Worm (Caenorhabditis elegans) whole organism, mixed stage, embryonic: Measurements from ENCODE around the gene R02D5.7.

Source experiments
- M03D4.4 ChIP-seq: sonication (generic microtip); optimal IDR thresholded peaks from 2 replicates; lab custom pipeline; 2017; ENCODE audit warnings: mild to moderate bottlenecking, missing genetic modification characterization, missing compliant biosample characterization
- bed-3 ChIP-seq: fragments of 200-800 bp; sonication (Bioruptor generic); optimal IDR thresholded peaks from 3 replicates; lab custom pipeline; 2018; ENCODE audit warnings: mild to moderate bottlenecking, missing genetic modification characterization, moderate library complexity, missing compliant biosample characterization
- blmp-1 ChIP-seq: fragments of 150-350 bp; optimal IDR thresholded peaks from 2 replicates; lab custom pipeline; 2014; ENCODE audit warnings: missing biosample characterization, missing genetic modification characterization
- ceh-39 ChIP-seq: fragments of 150-350 bp; optimal IDR thresholded peaks from 2 replicates; lab custom pipeline; 2014; ENCODE audit warnings: missing biosample characterization, missing genetic modification characterization
- ceh-43 ChIP-seq: fragments of 200-800 bp; sonication (Bioruptor generic); optimal IDR thresholded peaks from 2 replicates; lab custom pipeline; 2018; ENCODE audit warnings: mild to moderate bottlenecking, missing genetic modification characterization, moderate library complexity, missing compliant biosample characterization
- ceh-83 ChIP-seq: fragments of 200-800 bp; sonication (Bioruptor generic); optimal IDR thresholded peaks from 2 replicates; lab custom pipeline; 2018; ENCODE audit warnings: mild to moderate bottlenecking, missing genetic modification characterization, missing compliant biosample characterization
- ces-1 ChIP-seq: fragments of 150-350 bp; optimal IDR thresholded peaks from 2 replicates; lab custom pipeline; 2014; ENCODE audit warnings: missing biosample characterization, missing genetic modification reagents, missing genetic modification characterization
- cnd-1 ChIP-seq: fragments of 200-800 bp; sonication (Bioruptor generic); optimal IDR thresholded peaks from 2 replicates; lab custom pipeline; 2018; ENCODE audit warnings: mild to moderate bottlenecking, missing genetic modification characterization, missing compliant biosample characterization
- drap-1 ChIP-seq: fragments of 200-800 bp; sonication (Bioruptor generic); optimal IDR thresholded peaks from 3 replicates; lab custom pipeline; 2018; ENCODE audit warnings: mild to moderate bottlenecking, missing genetic modification characterization, missing compliant biosample characterization
- elt-1 ChIP-seq: sonication (generic microtip); optimal IDR thresholded peaks from 2 replicates; lab custom pipeline; 2017; ENCODE audit warnings: missing genetic modification characterization, mild to moderate bottlenecking, missing compliant biosample characterization, antibody characterized with exemption, moderate library complexity, borderline replicate concordance; ENCODE audit not compliant: insufficient read depth
- elt-3 ChIP-seq: fragments of 150-350 bp; optimal IDR thresholded peaks from 2 replicates; lab custom pipeline; 2014; ENCODE audit warnings: missing biosample characterization, missing genetic modification characterization
- flh-1 ChIP-seq: fragments of 200-800 bp; sonication (Bioruptor generic); optimal IDR thresholded peaks from 2 replicates; lab custom pipeline; 2018; ENCODE audit warnings: mild to moderate bottlenecking, missing genetic modification characterization, moderate library complexity, missing compliant biosample characterization
- ham-2 ChIP-seq: fragments of 200-800 bp; sonication (Bioruptor generic); optimal IDR thresholded peaks from 2 replicates; lab custom pipeline; 2018; ENCODE audit warnings: mild to moderate bottlenecking, missing genetic modification characterization, missing compliant biosample characterization
- hlh-1 ChIP-seq: fragments of 150-350 bp; optimal IDR thresholded peaks from 2 replicates; lab custom pipeline; 2014; ENCODE audit warnings: missing biosample characterization, missing genetic modification reagents, missing genetic modification characterization
- lin-13 ChIP-seq: fragments of 150-350 bp; optimal IDR thresholded peaks from 2 replicates; lab custom pipeline; 2014; ENCODE audit warnings: missing biosample characterization, missing genetic modification characterization
- lin-32 ChIP-seq: fragments of 200-800 bp; sonication (Bioruptor generic); optimal IDR thresholded peaks from 2 replicates; lab custom pipeline; 2018; ENCODE audit warnings: mild to moderate bottlenecking, missing genetic modification characterization, missing compliant biosample characterization
- lsy-2 ChIP-seq: fragments of 150-350 bp; optimal IDR thresholded peaks from 2 replicates; lab custom pipeline; 2014; ENCODE audit warnings: missing biosample characterization, missing genetic modification characterization
- mep-1 ChIP-seq: fragments of 150-350 bp; optimal IDR thresholded peaks from 2 replicates; lab custom pipeline; 2017; ENCODE audit warnings: missing biosample characterization, missing genetic modification reagents, missing genetic modification characterization, inconsistent platforms
- mls-2 ChIP-seq: sonication (generic microtip); optimal IDR thresholded peaks from 2 replicates; lab custom pipeline; 2016; ENCODE audit warnings: mild to moderate bottlenecking, missing genetic modification characterization, moderate library complexity, missing compliant biosample characterization
- nhr-12 ChIP-seq: fragments of 150-350 bp; optimal IDR thresholded peaks from 2 replicates; lab custom pipeline; 2014; ENCODE audit warnings: missing biosample characterization, missing genetic modification characterization
- nhr-2 ChIP-seq: fragments of 150-350 bp; optimal IDR thresholded peaks from 2 replicates; lab custom pipeline; 2014; ENCODE audit warnings: missing biosample characterization, missing genetic modification characterization
- nhr-237 ChIP-seq: fragments of 150-350 bp; optimal IDR thresholded peaks from 2 replicates; lab custom pipeline; 2014; ENCODE audit warnings: missing biosample characterization, missing genetic modification characterization
- nhr-28 ChIP-seq: fragments of 150-350 bp; optimal IDR thresholded peaks from 2 replicates; lab custom pipeline; 2014; ENCODE audit warnings: missing biosample characterization, missing genetic modification characterization
- nhr-76 ChIP-seq: sonication (generic microtip); optimal IDR thresholded peaks from 2 replicates; lab custom pipeline; 2017; ENCODE audit warnings: missing biosample characterization, missing genetic modification characterization
- sem-2 ChIP-seq: fragments of 200-800 bp; sonication (Bioruptor generic); optimal IDR thresholded peaks from 2 replicates; lab custom pipeline; 2018; ENCODE audit warnings: mild to moderate bottlenecking, missing genetic modification characterization, missing compliant biosample characterization
- snpc-4 ChIP-seq: fragments of 150-350 bp; optimal IDR thresholded peaks from 2 replicates; lab custom pipeline; 2014; ENCODE audit warnings: missing biosample characterization, missing genetic modification characterization
- sptf-1 ChIP-seq: sonication (generic microtip); optimal IDR thresholded peaks from 2 replicates; lab custom pipeline; 2017; ENCODE audit warnings: mild to moderate bottlenecking, missing genetic modification characterization, moderate library complexity, missing compliant biosample characterization
- tbx-8 ChIP-seq: fragments of 200-800 bp; sonication (Bioruptor generic); optimal IDR thresholded peaks from 2 replicates; lab custom pipeline; 2018; ENCODE audit warnings: mild to moderate bottlenecking, missing genetic modification characterization, moderate library complexity, missing compliant biosample characterization
- unc-120 ChIP-seq: sonication (generic microtip); optimal IDR thresholded peaks from 2 replicates; lab custom pipeline; 2017; ENCODE audit warnings: missing genetic modification characterization, missing compliant biosample characterization; ENCODE audit not compliant: poor library complexity, severe bottlenecking
- unc-39 ChIP-seq: fragments of 150-350 bp; optimal IDR thresholded peaks from 2 replicates; lab custom pipeline; 2014; ENCODE audit warnings: missing biosample characterization, missing genetic modification characterization
- unc-62 ChIP-seq: fragments of 150-350 bp; optimal IDR thresholded peaks from 2 replicates; lab custom pipeline; 2014; ENCODE audit warnings: missing biosample characterization, missing genetic modification reagents, missing genetic modification characterization
- ztf-11 ChIP-seq: fragments of 150-350 bp; optimal IDR thresholded peaks from 2 replicates; lab custom pipeline; 2014; ENCODE audit warnings: missing biosample characterization, missing genetic modification characterization

Gene R02D5.7

ce11 chrV:14481987-14482386 lies 686 bp upstream of the R02D5.7 start, which contains the start of gene R02D5.10:
Gene R02D5.10 (plus strand): TSS chrV:14482287.
- TF ChIP-seq lin-13, result no peak
- no peak for TF ChIP-seq cnd-1 (tag; lab: Kevin White, UChicago)
- TF ChIP-seq ces-1 (GFP tag; lab: Kevin White, UChicago), result no peak
- TF ChIP-seq lsy-2 (tag; lab: Kevin White, UChicago), result no peak
- no peak for TF ChIP-seq elt-1 (tag; lab: Kevin White, UChicago)
- no peak for TF ChIP-seq mep-1
- no peak for TF ChIP-seq nhr-2 (tag; lab: Kevin White, UChicago)
- TF ChIP-seq nhr-76, result no peak
- TF ChIP-seq mls-2, result no peak
- TF ChIP-seq sem-2 (GFP tag; lab: Kevin White, UChicago), result no peak
- TF ChIP-seq bed-3 (GFP tag; lab: Kevin White, UChicago), result no peak
- TF ChIP-seq M03D4.4, result no peak
- no peak for TF ChIP-seq flh-1 (GFP tag; lab: Kevin White, UChicago)
- no peak for TF ChIP-seq unc-62 (GFP tag; lab: Kevin White, UChicago)
- no peak for TF ChIP-seq tbx-8 (GFP tag; lab: Kevin White, UChicago)
- TF ChIP-seq hlh-1 (tag; lab: Kevin White, UChicago), result no peak
- TF ChIP-seq nhr-28 (tag; lab: Kevin White, UChicago), result no peak

DNA sequence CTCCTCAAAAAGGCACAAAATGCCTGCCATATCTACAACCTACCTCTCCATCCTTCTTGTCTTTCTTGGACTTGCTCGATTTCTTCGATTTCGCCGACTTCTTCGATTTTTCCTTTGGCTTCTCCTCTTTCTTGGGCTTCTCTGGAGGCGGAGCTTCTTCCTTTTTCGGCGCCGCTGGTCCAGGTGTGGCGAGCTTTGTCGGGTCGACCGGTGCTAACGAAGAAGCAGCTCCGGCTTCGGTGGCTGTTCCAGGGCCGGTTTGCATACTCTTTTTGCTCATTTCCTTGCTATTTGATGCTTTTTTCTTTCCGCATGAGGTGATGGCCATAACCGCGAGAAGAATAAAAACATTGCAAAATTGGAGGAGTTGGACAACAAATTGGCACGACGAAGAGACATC lies 768 bp downstream of the R02D5.7 start:
- TF ChIP-seq elt-1 (tag; lab: Kevin White, UChicago), result no peak
- TF ChIP-seq nhr-2 (tag; lab: Kevin White, UChicago), result no peak
- TF ChIP-seq ces-1 (GFP tag; lab: Kevin White, UChicago), result no peak
- TF ChIP-seq lsy-2 (tag; lab: Kevin White, UChicago), result no peak
- no peak for TF ChIP-seq M03D4.4
- TF ChIP-seq snpc-4 (tag; lab: Kevin White, UChicago), result no peak
- no peak for TF ChIP-seq mls-2
- no peak for TF ChIP-seq nhr-76
- TF ChIP-seq ceh-39 (tag; lab: Kevin White, UChicago), result no peak
- no peak for TF ChIP-seq tbx-8 (GFP tag; lab: Kevin White, UChicago)
- TF ChIP-seq ztf-11 (tag; lab: Kevin White, UChicago), result no peak
- TF ChIP-seq sptf-1 (tag; lab: Kevin White, UChicago), result no peak

DNA sequence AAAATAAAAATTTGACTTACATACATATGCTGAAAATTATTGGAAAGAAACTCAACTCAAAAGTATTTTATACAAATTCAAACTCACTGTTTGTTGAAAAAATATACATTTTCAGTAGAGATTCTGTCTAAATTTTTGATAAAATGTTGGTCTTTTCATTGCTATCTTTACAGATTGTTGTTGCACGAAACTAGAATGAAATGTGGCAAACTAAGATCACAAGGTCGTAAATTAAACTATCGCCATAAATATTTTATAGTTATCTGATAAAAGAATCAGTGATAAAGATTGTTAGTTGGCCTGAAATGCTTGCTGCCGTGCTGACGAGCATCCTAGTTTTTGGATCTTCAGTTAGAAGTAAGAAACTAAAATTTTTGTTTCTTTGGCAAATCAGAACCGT lies 2.3 kb downstream of the R02D5.7 start, which contains the start of gene clec-55:
TSS of gene clec-55 (plus strand) at position 301 of the 400 bp plus-strand sequence.
- TF ChIP-seq blmp-1 (tag; lab: Kevin White, UChicago), result no peak
- TF ChIP-seq unc-120 (tag; lab: Kevin White, UChicago), result no peak
- TF ChIP-seq drap-1 (GFP tag; lab: Kevin White, UChicago), result no peak
- TF ChIP-seq lin-13, result no peak
- no peak for TF ChIP-seq snpc-4 (tag; lab: Kevin White, UChicago)
- no peak for TF ChIP-seq ceh-83
- no peak for TF ChIP-seq lin-32
- TF ChIP-seq unc-39, result no peak
- no peak for TF ChIP-seq elt-3
- TF ChIP-seq sem-2 (GFP tag; lab: Kevin White, UChicago), result no peak
- no peak for TF ChIP-seq bed-3 (GFP tag; lab: Kevin White, UChicago)
- no peak for TF ChIP-seq mls-2
- TF ChIP-seq ces-1 (GFP tag; lab: Kevin White, UChicago), result no peak
- TF ChIP-seq mep-1, result no peak
- no peak for TF ChIP-seq ham-2 (GFP tag; lab: Kevin White, UChicago)
- no peak for TF ChIP-seq sptf-1 (tag; lab: Kevin White, UChicago)
- TF ChIP-seq ceh-43 (GFP tag; lab: Kevin White, UChicago), result no peak
- TF ChIP-seq elt-1 (tag; lab: Kevin White, UChicago), result no peak

ce11 chrV:14476680-14477079 lies 4.6 kb downstream of the R02D5.7 start, which contains the start of gene clec-54:
Gene clec-54 (plus strand): TSS chrV:14476903.
- no peak for TF ChIP-seq blmp-1 (tag; lab: Kevin White, UChicago)
- TF ChIP-seq mep-1, result no peak
- no peak for TF ChIP-seq flh-1 (GFP tag; lab: Kevin White, UChicago)
- TF ChIP-seq drap-1 (GFP tag; lab: Kevin White, UChicago), result no peak

- no peak for TF ChIP-seq lin-13
- TF ChIP-seq unc-39, result no peak
- TF ChIP-seq nhr-12 (tag; lab: Kevin White, UChicago), result no peak
- TF ChIP-seq cnd-1 (tag; lab: Kevin White, UChicago), result no peak
- TF ChIP-seq bed-3 (GFP tag; lab: Kevin White, UChicago), result no peak
- no peak for TF ChIP-seq ztf-11 (tag; lab: Kevin White, UChicago)
- no peak for TF ChIP-seq snpc-4 (tag; lab: Kevin White, UChicago)
- TF ChIP-seq ces-1 (GFP tag; lab: Kevin White, UChicago), result no peak
- TF ChIP-seq sem-2 (GFP tag; lab: Kevin White, UChicago), result no peak
- TF ChIP-seq ceh-83, result no peak
- no peak for TF ChIP-seq tbx-8 (GFP tag; lab: Kevin White, UChicago)
- no peak for TF ChIP-seq ham-2 (GFP tag; lab: Kevin White, UChicago)
- TF ChIP-seq nhr-237 (tag; lab: Kevin White, UChicago), result no peak
- TF ChIP-seq flh-1 (GFP tag; lab: Kevin White, UChicago), result no peak
- TF ChIP-seq, all 35 proteins: peak for 0
Observed at ce11 chrV:14474099-14474498, 7.2 kb downstream of the R02D5.7 start, which contains the start of gene clec-56. Gene clec-56 (plus strand): TSS chrV:14474399.
